Worm (Caenorhabditis elegans) whole organism, L2 larva: Measurements from ENCODE around the gene pxmp-4.

Source experiments
- ama-1 ChIP-seq: fragments of 150-350 bp; optimal IDR thresholded peaks from 2 replicates; lab custom pipeline; 2018; ENCODE audit warnings: inconsistent platforms
- ceh-82 ChIP-seq: fragments of 150-350 bp; optimal IDR thresholded peaks from 2 replicates; lab custom pipeline; 2014; ENCODE audit warnings: missing biosample characterization, missing genetic modification characterization
- egl-27 ChIP-seq: sonication (generic microtip); optimal IDR thresholded peaks from 3 replicates; lab custom pipeline; 2017; ENCODE audit warnings: missing biosample characterization, missing genetic modification reagents, missing genetic modification characterization
- gmeb-1 ChIP-seq: fragments of 150-350 bp; optimal IDR thresholded peaks from 2 replicates; lab custom pipeline; 2014; ENCODE audit warnings: missing biosample characterization, missing genetic modification characterization
- lin-13 ChIP-seq: fragments of 150-350 bp; optimal IDR thresholded peaks from 2 replicates; lab custom pipeline; 2014; ENCODE audit warnings: missing biosample characterization, missing genetic modification reagents, missing genetic modification characterization
- lin-39 ChIP-seq: fragments of 150-350 bp; optimal IDR thresholded peaks from 2 replicates; lab custom pipeline; 2014; ENCODE audit warnings: missing biosample characterization, missing genetic modification reagents, missing genetic modification characterization
- nhr-25 ChIP-seq: fragments of 150-350 bp; sonication (generic microtip); optimal IDR thresholded peaks from 3 replicates; lab custom pipeline; 2014; ENCODE audit warnings: missing biosample characterization, missing genetic modification characterization
- nhr-77 ChIP-seq: fragments of 150-350 bp; optimal IDR thresholded peaks from 2 replicates; lab custom pipeline; 2014; ENCODE audit warnings: missing biosample characterization, missing genetic modification characterization
- snpc-4 ChIP-seq: fragments of 150-350 bp; optimal IDR thresholded peaks from 2 replicates; lab custom pipeline; 2014; ENCODE audit warnings: missing biosample characterization, missing genetic modification characterization
- unc-62 ChIP-seq: fragments of 150-350 bp; optimal IDR thresholded peaks from 2 replicates; lab custom pipeline; 2014; ENCODE audit warnings: missing biosample characterization, missing genetic modification reagents, missing genetic modification characterization
- zag-1 ChIP-seq: fragments of 150-350 bp; optimal IDR thresholded peaks from 2 replicates; lab custom pipeline; 2014; ENCODE audit warnings: missing biosample characterization, missing genetic modification characterization

DNA sequence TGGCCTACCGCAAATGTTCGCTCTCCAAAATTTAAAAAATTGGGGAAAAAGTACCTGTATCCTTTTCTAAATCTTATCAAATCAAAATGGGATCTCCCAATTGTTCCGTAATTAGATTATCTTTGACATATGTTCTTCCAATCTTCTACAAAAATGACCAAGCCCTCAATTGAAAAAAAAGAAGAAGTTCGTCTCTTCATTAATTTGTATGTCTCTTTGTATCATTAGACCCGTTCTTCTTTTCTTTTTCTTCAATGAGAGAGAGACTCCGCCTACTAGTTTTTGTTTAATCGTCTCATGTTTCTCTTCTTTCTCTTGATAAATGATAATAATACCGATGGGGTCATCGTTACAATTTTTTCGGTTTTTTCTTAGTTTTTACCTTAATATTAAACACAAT, 33.7 kb downstream of the pxmp-4 start:
- no peak for TF ChIP-seq nhr-25 (tag; lab: Kevin White, UChicago)
- no peak for TF ChIP-seq snpc-4 (tag; lab: Kevin White, UChicago)
- TF ChIP-seq zag-1 (tag; lab: Kevin White, UChicago) = no peak
- TF ChIP-seq nhr-77 (tag; lab: Kevin White, UChicago) = no peak
- TF ChIP-seq lin-13 (GFP tag; lab: Kevin White, UChicago) = no peak
- no peak for TF ChIP-seq egl-27 (tag; lab: Kevin White, UChicago)
- no peak for TF ChIP-seq ama-1 (lab: Kevin White, UChicago)
- TF ChIP-seq unc-62 (GFP tag; lab: Kevin White, UChicago) = no peak
- no peak for TF ChIP-seq lin-39 (tag; lab: Kevin White, UChicago)
- TF ChIP-seq ceh-82 (tag; lab: Kevin White, UChicago) = no peak
- no peak for TF ChIP-seq gmeb-1 (tag; lab: Kevin White, UChicago)
